Worm (Caenorhabditis elegans) whole organism, L1 larva: Measurements from ENCODE around the gene C25A8.1.
A peak's percentile ranks its signal among the peaks of the same experiment; 100 is the strongest.

Source experiments
- C16A3.4 ChIP-seq: fragments of 150-350 bp; optimal IDR thresholded peaks from 2 replicates; lab custom pipeline; 2014; ENCODE audit warnings: missing biosample characterization, missing genetic modification characterization
- alr-1 ChIP-seq: fragments of 200-800 bp; sonication (Bioruptor generic); optimal IDR thresholded peaks from 2 replicates; lab custom pipeline; 2018; ENCODE audit warnings: borderline replicate concordance, mild to moderate bottlenecking, missing genetic modification characterization, missing compliant biosample characterization
- aly-2 ChIP-seq: fragments of 150-350 bp; optimal IDR thresholded peaks from 2 replicates; lab custom pipeline; 2014; ENCODE audit warnings: missing biosample characterization, missing genetic modification characterization
- blmp-1 ChIP-seq: fragments of 150-350 bp; optimal IDR thresholded peaks from 2 replicates; lab custom pipeline; 2014; ENCODE audit warnings: missing biosample characterization, missing genetic modification characterization
- ceh-8 ChIP-seq: fragments of 200-800 bp; sonication (Bioruptor generic); optimal IDR thresholded peaks from 2 replicates; lab custom pipeline; 2018; ENCODE audit warnings: mild to moderate bottlenecking, missing genetic modification characterization, moderate library complexity, missing compliant biosample characterization
- ceh-88 ChIP-seq: fragments of 200-800 bp; sonication (Bioruptor generic); IDR thresholded peaks from 2 replicates; pipeline ENCODE4 v1.3.6; 2022; ENCODE audit warnings: missing genetic modification characterization, missing compliant biosample characterization
- dpl-1 ChIP-seq, 3 experiments: fragments of 150-350 bp in 2 of 3; sonication (generic microtip) in 1 of 3; optimal IDR thresholded peaks; 2 replicates each; lab custom pipeline; 2014 to 2017; ENCODE audit warnings: missing biosample characterization in 3 of 3, missing genetic modification characterization in 3 of 3, missing genetic modification reagents in 3 of 3
- dsc-1 ChIP-seq: sonication (generic microtip); optimal IDR thresholded peaks from 2 replicates; lab custom pipeline; 2016; ENCODE audit warnings: mild to moderate bottlenecking, missing genetic modification characterization, missing compliant biosample characterization
- efl-1 ChIP-seq, 4 experiments: fragments of 150-350 bp; optimal IDR thresholded peaks in 3 of 4; peaks in 1 of 4; 1 replicate in 1 of 4; 2 replicates in 3 of 4; lab custom pipeline; 2014; ENCODE audit warnings: missing biosample characterization in 2 of 4, missing genetic modification characterization in 2 of 4, missing genetic modification reagents in 2 of 4
- elt-2 ChIP-seq: sonication (generic microtip); optimal IDR thresholded peaks from 2 replicates; lab custom pipeline; 2016; ENCODE audit warnings: missing genetic modification characterization, mild to moderate bottlenecking, inconsistent platforms, missing compliant biosample characterization, missing genetic modification reagents
- elt-3 ChIP-seq, 6 experiments: fragments of 150-350 bp in 1 of 6; sonication (generic microtip); optimal IDR thresholded peaks; 2 replicates each; lab custom pipeline; 2017 to 2018; ENCODE audit warnings: missing biosample characterization in 6 of 6, missing genetic modification characterization in 6 of 6, inconsistent platforms in 1 of 6
- ets-5 ChIP-seq: fragments of 200-800 bp; sonication (Bioruptor generic); IDR thresholded peaks from 2 replicates; pipeline ENCODE4 v1.3.6; 2022; ENCODE audit warnings: missing genetic modification characterization, missing compliant biosample characterization
- fkh-10 ChIP-seq: sonication (generic microtip); optimal IDR thresholded peaks from 2 replicates; lab custom pipeline; 2017; ENCODE audit warnings: missing biosample characterization, missing genetic modification reagents, missing genetic modification characterization
- fkh-4 ChIP-seq: sonication (generic microtip); optimal IDR thresholded peaks from 2 replicates; lab custom pipeline; 2016; ENCODE audit warnings: missing compliant biosample characterization, missing genetic modification characterization, borderline replicate concordance
- fkh-8 ChIP-seq: sonication (generic microtip); optimal IDR thresholded peaks from 2 replicates; lab custom pipeline; 2016; ENCODE audit warnings: mild to moderate bottlenecking, missing genetic modification characterization, missing compliant biosample characterization
- fos-1 ChIP-seq: fragments of 150-350 bp; optimal IDR thresholded peaks from 2 replicates; lab custom pipeline; 2014; ENCODE audit warnings: missing biosample characterization, missing genetic modification characterization
- grh-1 ChIP-seq: fragments of 200-800 bp; sonication (Bioruptor generic); IDR thresholded peaks from 2 replicates; pipeline ENCODE4 v1.3.6; 2022; ENCODE audit warnings: missing genetic modification reagents, missing genetic modification characterization, missing compliant biosample characterization
- hlh-17 ChIP-seq: fragments of 200-800 bp; sonication (Bioruptor generic); optimal IDR thresholded peaks from 2 replicates; lab custom pipeline; 2018; ENCODE audit warnings: missing genetic modification characterization, mild to moderate bottlenecking, missing compliant biosample characterization, moderate library complexity, borderline replicate concordance
- irx-1 ChIP-seq: sonication (generic microtip); optimal IDR thresholded peaks from 2 replicates; lab custom pipeline; 2016; ENCODE audit warnings: missing genetic modification characterization, missing compliant biosample characterization
- isw-1 ChIP-seq: fragments of 200-800 bp; sonication (Bioruptor generic); IDR thresholded peaks from 2 replicates; pipeline ENCODE4 v1.3.6; 2022; ENCODE audit warnings: missing genetic modification characterization, missing compliant biosample characterization
- lin-15B ChIP-seq: fragments of 150-350 bp; sonication (generic microtip); optimal IDR thresholded peaks from 3 replicates; lab custom pipeline; 2014; ENCODE audit warnings: missing biosample characterization, missing genetic modification characterization
- lin-39 ChIP-seq: fragments of 150-350 bp; optimal IDR thresholded peaks from 2 replicates; lab custom pipeline; 2014; ENCODE audit warnings: missing biosample characterization, missing genetic modification reagents, missing genetic modification characterization
- lir-3 ChIP-seq: sonication (generic microtip); optimal IDR thresholded peaks from 2 replicates; lab custom pipeline; 2016; ENCODE audit warnings: mild to moderate bottlenecking, missing genetic modification characterization, moderate library complexity, missing compliant biosample characterization; ENCODE audit not compliant: poor library complexity
- mdl-1 ChIP-seq, 2 experiments: fragments of 150-350 bp; optimal IDR thresholded peaks; 2 replicates each; lab custom pipeline; 2014 to 2017; ENCODE audit warnings: missing biosample characterization in 2 of 2, missing genetic modification characterization in 2 of 2, inconsistent platforms in 1 of 2
- nhr-11 ChIP-seq: fragments of 150-350 bp; optimal IDR thresholded peaks from 2 replicates; lab custom pipeline; 2014; ENCODE audit warnings: missing biosample characterization, missing genetic modification characterization
- nhr-19 ChIP-seq: fragments of 200-800 bp; sonication (Bioruptor generic); conservative IDR thresholded peaks from 2 replicates; pipeline ENCODE4 v1.3.6; 2022; ENCODE audit warnings: missing genetic modification characterization, missing compliant biosample characterization
- nhr-237 ChIP-seq: fragments of 150-350 bp; optimal IDR thresholded peaks from 2 replicates; lab custom pipeline; 2014; ENCODE audit warnings: missing biosample characterization, missing genetic modification characterization
- nhr-71 ChIP-seq: sonication (generic microtip); optimal IDR thresholded peaks from 2 replicates; lab custom pipeline; 2016; ENCODE audit warnings: mild to moderate bottlenecking, missing genetic modification characterization, moderate library complexity, missing compliant biosample characterization
- nhr-76 ChIP-seq: sonication (generic microtip); optimal IDR thresholded peaks from 2 replicates; lab custom pipeline; 2017; ENCODE audit warnings: missing biosample characterization, missing genetic modification characterization
- nhr-85 ChIP-seq: sonication (generic microtip); peaks from one replicate; lab custom pipeline; 2016; ENCODE audit warnings: missing genetic modification characterization, inconsistent platforms, missing compliant biosample characterization
- nhr-90 ChIP-seq: sonication (generic microtip); optimal IDR thresholded peaks from 2 replicates; lab custom pipeline; 2016; ENCODE audit warnings: mild to moderate bottlenecking, missing genetic modification characterization, missing compliant biosample characterization; ENCODE audit not compliant: poor library complexity
- sox-4 ChIP-seq: sonication (generic microtip); optimal IDR thresholded peaks from 2 replicates; lab custom pipeline; 2016; ENCODE audit warnings: missing genetic modification characterization, missing compliant biosample characterization
- sptf-1 ChIP-seq: fragments of 150-350 bp; optimal IDR thresholded peaks from 2 replicates; lab custom pipeline; 2014; ENCODE audit warnings: missing biosample characterization, missing genetic modification characterization
- swsn-7 ChIP-seq: sonication (generic microtip); optimal IDR thresholded peaks from 2 replicates; lab custom pipeline; 2016; ENCODE audit warnings: missing genetic modification characterization, missing compliant biosample characterization
- unc-130 ChIP-seq: fragments of 150-350 bp; optimal IDR thresholded peaks from 2 replicates; lab custom pipeline; 2017; ENCODE audit warnings: missing biosample characterization, missing genetic modification characterization, inconsistent platforms
- unc-86 ChIP-seq: sonication (generic microtip); optimal IDR thresholded peaks from 2 replicates; lab custom pipeline; 2016; ENCODE audit warnings: missing genetic modification characterization, missing compliant biosample characterization
- xbp-1 ChIP-seq: sonication (generic microtip); optimal IDR thresholded peaks from 2 replicates; lab custom pipeline; 2016; ENCODE audit warnings: missing genetic modification characterization, missing compliant biosample characterization
- zag-1 ChIP-seq: fragments of 150-350 bp; optimal IDR thresholded peaks from 2 replicates; lab custom pipeline; 2014; ENCODE audit warnings: missing biosample characterization, missing genetic modification characterization
- zip-4 ChIP-seq: fragments of 200-800 bp; sonication (Bioruptor generic); optimal IDR thresholded peaks from 2 replicates; lab custom pipeline; 2018; ENCODE audit warnings: mild to moderate bottlenecking, missing genetic modification characterization, moderate library complexity, missing compliant biosample characterization
- ztf-11 ChIP-seq, 2 experiments: sonication (generic microtip); optimal IDR thresholded peaks; 2 replicates each; lab custom pipeline; 2016 to 2017; ENCODE audit warnings: missing genetic modification characterization in 2 of 2, missing biosample characterization in 1 of 2, missing compliant biosample characterization in 1 of 2
- ztf-4 ChIP-seq: fragments of 150-350 bp; optimal IDR thresholded peaks from 2 replicates; lab custom pipeline; 2014; ENCODE audit warnings: missing biosample characterization, missing genetic modification characterization

Gene C25A8.1

DNA sequence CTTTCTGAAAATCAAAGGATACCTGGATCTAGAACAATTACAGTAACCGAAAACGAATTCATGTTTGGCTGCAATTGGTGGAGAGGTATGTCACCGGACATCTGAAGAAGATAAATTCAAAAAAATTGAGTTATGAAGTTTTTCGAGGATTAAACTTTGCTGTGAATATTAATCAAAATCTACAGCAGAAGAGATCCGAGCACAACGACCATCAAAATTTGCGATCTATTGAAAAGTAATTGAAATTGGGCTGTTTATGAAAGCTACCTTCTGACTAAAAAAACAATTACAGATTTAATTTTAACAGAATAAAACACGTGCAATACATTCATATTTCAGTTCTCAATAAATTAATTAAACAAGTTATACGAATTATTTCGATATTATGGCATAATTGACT is 21.5 kb downstream of the C25A8.1 start, which contains the start of gene C06G3.8:
C06G3.8 (minus strand) TSS at position 101 of the 400 bp plus-strand sequence.
- TF ChIP-seq nhr-237 (tag; lab: Kevin White, UChicago) (no peak), irx-1 (tag; lab: Kevin White, UChicago) (no peak), swsn-7 (tag; lab: Kevin White, UChicago) (no peak), dsc-1 (tag; lab: Kevin White, UChicago) (no peak), lin-39 (no peak), hlh-17 (GFP tag; lab: Kevin White, UChicago) (no peak)

DNA sequence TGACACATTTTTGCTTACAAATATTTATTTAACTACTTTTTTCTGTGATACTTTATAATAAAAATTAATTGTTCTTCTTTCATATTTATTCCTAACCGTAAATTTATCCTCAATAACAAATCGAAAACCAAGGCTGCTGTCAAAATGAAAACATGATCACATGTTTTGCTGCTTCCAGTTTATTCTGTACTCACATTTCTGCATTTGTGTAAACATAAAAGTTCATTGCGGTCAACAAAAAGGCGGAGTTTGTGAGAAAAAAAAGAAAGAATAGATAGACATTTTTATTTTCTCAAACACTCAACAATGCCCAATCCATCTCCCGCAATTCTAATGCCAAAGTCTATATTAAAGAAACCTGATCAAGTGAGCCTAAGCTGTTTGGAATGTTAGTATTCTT is 24.9 kb downstream of the C25A8.1 start, which contains the start of gene C06G3.3:
C06G3.3 (plus strand) TSS at position 301 of the 400 bp plus-strand sequence.
- TF ChIP-seq hlh-17 (GFP tag; lab: Kevin White, UChicago) (no peak), sox-4 (tag; lab: Kevin White, UChicago) (no peak), ztf-11 (tag; optimal IDR thresholded peaks at IDR 0.05; lab: Kevin White, UChicago) (no peak), fos-1 (tag; lab: Kevin White, UChicago) (no peak), lin-15B (tag; lab: Kevin White, UChicago) (no peak), blmp-1 (tag; lab: Kevin White, UChicago) (peak; percentile 6)

DNA sequence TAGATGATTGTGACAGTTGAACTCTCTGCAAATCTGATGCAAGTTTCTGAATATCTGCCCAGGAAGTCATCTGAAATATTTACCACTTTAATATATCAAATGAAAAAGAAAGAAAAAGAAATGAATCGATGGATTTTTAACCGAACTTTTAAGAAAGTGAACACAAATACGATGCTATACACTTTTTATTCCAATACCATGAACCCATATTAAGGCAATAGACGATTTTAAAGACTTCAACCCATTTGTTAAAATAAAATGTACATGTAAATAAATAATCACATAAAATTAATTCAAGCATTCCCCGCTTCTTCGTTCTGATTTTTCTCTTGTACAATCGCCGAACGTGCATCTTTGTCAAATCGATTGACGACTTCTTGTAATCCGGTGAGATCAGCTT is 25.9 kb downstream of the C25A8.1 start, which contains the start of gene ufl-1:
ufl-1 (minus strand) TSS at position 70 of the 400 bp plus-strand sequence.
- TF ChIP-seq nhr-76 (tag; lab: Kevin White, UChicago) (no peak), dpl-1 (GFP tag; optimal IDR thresholded peaks at IDR 0.05; lab: Kevin White, UChicago) (no peak), efl-1 (optimal IDR thresholded peaks at IDR 0.05; lab: Kevin White, UChicago) (no peak), efl-1 (GFP tag; optimal IDR thresholded peaks at IDR 0.05 in 1 of 2; lab: Kevin White, UChicago) (peak in 1 of 2 experiments; percentile 50), sptf-1 (no peak), fkh-8 (tag; lab: Kevin White, UChicago) (no peak)

DNA sequence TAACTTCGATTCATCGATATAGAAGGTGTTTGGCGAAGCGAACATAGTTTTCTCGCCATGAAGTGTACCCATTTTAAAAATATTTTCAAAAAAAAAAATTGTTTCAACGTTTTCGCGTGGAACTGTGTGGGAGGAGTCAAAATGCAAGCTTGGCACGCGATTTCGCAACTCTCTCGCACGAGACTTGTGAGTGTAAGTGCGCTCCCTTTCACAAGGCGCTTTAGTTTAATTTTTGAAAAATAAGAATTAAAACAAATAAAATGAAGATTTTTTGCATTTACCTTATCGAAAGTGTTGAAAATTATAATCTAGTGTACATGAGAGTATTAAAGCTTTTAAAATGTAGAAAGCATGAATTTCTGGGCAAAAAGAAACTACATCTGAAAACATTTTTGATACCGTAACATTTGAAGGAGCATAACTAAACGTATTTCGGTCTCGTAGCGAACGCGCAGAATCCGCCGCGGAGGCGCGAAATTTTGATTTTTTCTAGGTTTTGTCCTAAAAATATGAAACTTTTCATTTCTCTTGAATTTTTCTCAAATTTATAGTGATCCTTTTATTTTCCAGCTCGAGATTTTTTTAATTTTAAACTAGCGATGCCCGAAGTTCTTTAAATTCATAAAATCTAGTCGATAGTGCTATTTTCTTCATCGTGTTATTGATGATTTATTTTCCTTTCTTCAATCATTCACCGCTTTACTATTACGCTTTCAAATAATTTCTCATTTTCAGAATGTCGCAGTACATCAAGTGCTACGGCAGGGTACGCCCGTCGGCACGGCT is 28.7 kb downstream of the C25A8.1 start, which contains the start of the genes cogc-2 and klp-18:
cogc-2 (minus strand) TSS at position 105 of the 786 bp plus-strand sequence.
klp-18 (plus strand) TSS at position 736 of the 786 bp plus-strand sequence.
- TF ChIP-seq C16A3.4, result peak; percentile 94
- no peak for TF ChIP-seq ets-5 (GFP tag; lab: Robert Waterston, UW)
- TF ChIP-seq alr-1 (tag; lab: Kevin White, UChicago), result no peak
- peak; percentile 45 for TF ChIP-seq ceh-8 (GFP tag; lab: Kevin White, UChicago)
- peak; percentile 91 to 96 (median 95) for TF ChIP-seq dpl-1 (GFP tag; optimal IDR thresholded peaks at IDR 0.05; lab: Kevin White, UChicago)
- peak; percentile 83 for TF ChIP-seq swsn-7 (tag; lab: Kevin White, UChicago)
- peak in 2 of 6 experiments; percentile 71 to 86 for TF ChIP-seq elt-3 (tag; optimal IDR thresholded peaks at IDR 0.05; lab: Kevin White, UChicago)
- peak; percentile 62 for TF ChIP-seq ztf-4 (tag; lab: Kevin White, UChicago)
- peak; percentile 85 for TF ChIP-seq nhr-90 (tag; lab: Kevin White, UChicago)
- peak; percentile 50 for TF ChIP-seq elt-2
- TF ChIP-seq fos-1 (tag; lab: Kevin White, UChicago), result peak; percentile 44
- peak; percentile 60; the same call in 1 of the 2 replicates for TF ChIP-seq ceh-88 (GFP tag; lab: Robert Waterston, UW)
- TF ChIP-seq fkh-10 (GFP tag; lab: Kevin White, UChicago), result peak; percentile 51
- TF ChIP-seq lir-3, result peak; percentile 74
- peak; percentile 9 for TF ChIP-seq fkh-4 (tag; lab: Kevin White, UChicago)
- TF ChIP-seq nhr-19 (GFP tag; lab: Robert Waterston, UW), result peak; percentile 90
- TF ChIP-seq zag-1 (tag; lab: Kevin White, UChicago), result no peak
- TF ChIP-seq grh-1 (GFP tag; lab: Robert Waterston, UW), result peak; percentile 78
- TF ChIP-seq efl-1 (optimal IDR thresholded peaks at IDR 0.05; lab: Kevin White, UChicago), result peak; percentile 96 to 97
- peak; percentile 95 to 99 for TF ChIP-seq efl-1 (GFP tag; optimal IDR thresholded peaks at IDR 0.05 in 1 of 2; lab: Kevin White, UChicago)
- no peak for TF ChIP-seq sptf-1
- TF ChIP-seq mdl-1 (tag; optimal IDR thresholded peaks at IDR 0.05; lab: Kevin White, UChicago), result peak in 1 of 2 experiments; percentile 88
- TF ChIP-seq isw-1, result peak; percentile 73
- TF ChIP-seq zip-4 (GFP tag; lab: Kevin White, UChicago), result peak; percentile 64
- peak; percentile 67 for TF ChIP-seq fkh-8 (tag; lab: Kevin White, UChicago)
- peak; percentile 83 for TF ChIP-seq unc-86 (tag; lab: Kevin White, UChicago)
- peak; percentile 96 for TF ChIP-seq unc-130 (tag; lab: Kevin White, UChicago)
- peak; percentile 85 for TF ChIP-seq nhr-85 (tag; lab: Kevin White, UChicago)
- peak; percentile 90 for TF ChIP-seq nhr-71 (tag; lab: Kevin White, UChicago)
- peak in 1 of 2 experiments; percentile 63 for TF ChIP-seq ztf-11 (tag; optimal IDR thresholded peaks at IDR 0.05; lab: Kevin White, UChicago)
- TF ChIP-seq irx-1 (tag; lab: Kevin White, UChicago), result peak; percentile 71
- peak; percentile 7 for TF ChIP-seq nhr-11 (tag; lab: Kevin White, UChicago)
- peak; percentile 83 for TF ChIP-seq xbp-1 (tag; lab: Kevin White, UChicago)
- TF ChIP-seq aly-2, result no peak
